Worm (Caenorhabditis elegans) whole organism, early embryonic: ENCODE data around the gene Y51H7C.8.

Experiments
- B0310.2 ChIP-seq: sonication (generic microtip); optimal IDR thresholded peaks from 2 replicates; lab custom pipeline; 2016; ENCODE audit warnings: mild to moderate bottlenecking, missing genetic modification characterization, missing compliant biosample characterization
- F13C5.2 ChIP-seq: sonication (generic microtip); optimal IDR thresholded peaks from 2 replicates; lab custom pipeline; 2017; ENCODE audit warnings: mild to moderate bottlenecking, missing genetic modification characterization, inconsistent platforms, missing compliant biosample characterization
- aly-1 ChIP-seq: sonication (generic microtip); optimal IDR thresholded peaks from 2 replicates; lab custom pipeline; 2016; ENCODE audit warnings: missing genetic modification characterization, missing compliant biosample characterization
- ama-1 ChIP-seq: fragments of 150-350 bp; optimal IDR thresholded peaks from 2 replicates; lab custom pipeline; 2014
- ceh-13 ChIP-seq: fragments of 200-800 bp; sonication (Bioruptor generic); optimal IDR thresholded peaks from 2 replicates; lab custom pipeline; 2018; ENCODE audit warnings: mild to moderate bottlenecking, missing genetic modification characterization, missing compliant biosample characterization
- ceh-36 ChIP-seq: sonication (generic microtip); optimal IDR thresholded peaks from 2 replicates; lab custom pipeline; 2016; ENCODE audit warnings: missing genetic modification characterization, inconsistent platforms, missing compliant biosample characterization
- ets-7 ChIP-seq: sonication (generic microtip); optimal IDR thresholded peaks from 2 replicates; lab custom pipeline; 2016; ENCODE audit warnings: missing genotype, missing genetic modification characterization, missing compliant biosample characterization
- flt-1 ChIP-seq: fragments of 200-800 bp; sonication (Bioruptor generic); IDR thresholded peaks from 2 replicates; pipeline ENCODE4 v1.3.6; 2022; ENCODE audit warnings: missing genetic modification characterization, missing compliant biosample characterization
- hmbx-1 ChIP-seq: sonication (generic microtip); optimal IDR thresholded peaks from 2 replicates; lab custom pipeline; 2016; ENCODE audit warnings: mild to moderate bottlenecking, missing genetic modification characterization, missing compliant biosample characterization
- hmg-4 ChIP-seq: fragments of 200-800 bp; sonication (Bioruptor generic); optimal IDR thresholded peaks from 2 replicates; lab custom pipeline; 2018; ENCODE audit warnings: mild to moderate bottlenecking, missing genetic modification characterization, missing compliant biosample characterization
- hnd-1 ChIP-seq: sonication (generic microtip); optimal IDR thresholded peaks from 2 replicates; lab custom pipeline; 2016; ENCODE audit warnings: missing genetic modification characterization, missing compliant biosample characterization
- pes-1 ChIP-seq: fragments of 200-800 bp; sonication (Bioruptor generic); IDR thresholded peaks from 2 replicates; pipeline ENCODE4 v1.3.6; 2022; ENCODE audit warnings: missing genetic modification reagents, missing genetic modification characterization, missing compliant biosample characterization
- scrt-1 ChIP-seq: fragments of 200-800 bp; sonication (Bioruptor generic); IDR thresholded peaks from 2 replicates; pipeline ENCODE4 v1.3.6; 2022; ENCODE audit warnings: missing genetic modification characterization, missing compliant biosample characterization
- sea-1 ChIP-seq: fragments of 200-800 bp; sonication (Bioruptor generic); conservative IDR thresholded peaks from 2 replicates; pipeline ENCODE4 v1.3.6; 2022; ENCODE audit warnings: missing genetic modification characterization, missing compliant biosample characterization
- tbx-11 ChIP-seq: fragments of 200-800 bp; sonication (Bioruptor generic); IDR thresholded peaks from 2 replicates; pipeline ENCODE4 v1.3.6; 2022; ENCODE audit warnings: missing genetic modification characterization, missing compliant biosample characterization
- tbx-37 ChIP-seq: fragments of 200-800 bp; sonication (Bioruptor generic); conservative IDR thresholded peaks from 2 replicates; pipeline ENCODE4 v1.3.6; 2022; ENCODE audit warnings: missing genetic modification reagents, missing genetic modification characterization, missing compliant biosample characterization
- tra-4 ChIP-seq: sonication (generic microtip); optimal IDR thresholded peaks from 2 replicates; lab custom pipeline; 2017; ENCODE audit warnings: missing genetic modification characterization, missing compliant biosample characterization

The Y51H7C.8 gene

DNA sequence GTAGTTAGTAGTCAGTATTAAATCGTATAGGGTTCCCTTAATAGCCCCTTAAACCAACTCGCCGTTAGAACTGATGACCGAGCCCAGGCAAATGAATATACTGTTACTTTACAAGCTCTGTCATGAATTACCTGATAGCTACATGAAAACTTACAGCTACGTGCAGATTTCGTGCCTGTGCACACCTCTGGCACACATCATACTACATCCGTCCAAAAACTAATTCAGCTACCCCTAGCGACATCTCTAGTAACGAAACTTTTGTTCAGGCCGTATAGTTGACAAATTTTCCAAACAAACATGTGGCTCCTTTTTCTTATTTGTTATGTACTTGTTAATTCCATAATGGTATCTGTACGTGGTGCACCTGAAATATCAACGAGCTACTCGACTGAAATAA is 1.5 kb upstream of the Y51H7C.8 start, which contains the start of gene F54D12.1:
Gene F54D12.1 (plus strand): TSS at position 301 of the 400 bp plus-strand sequence.
- TF ChIP-seq B0310.2 (tag; lab: Kevin White, UChicago), result no peak
- TF ChIP-seq ama-1 (lab: Kevin White, UChicago), result no peak
- TF ChIP-seq hmg-4 (GFP tag; lab: Kevin White, UChicago), result no peak
- TF ChIP-seq tra-4, result no peak
- no peak for TF ChIP-seq hnd-1
- TF ChIP-seq ceh-13 (GFP tag; lab: Kevin White, UChicago), result no peak
- TF ChIP-seq ceh-36 (tag; lab: Kevin White, UChicago), result no peak
- TF ChIP-seq scrt-1 (GFP tag; lab: Robert Waterston, UW), result no peak
- no peak for TF ChIP-seq tbx-37
- no peak for TF ChIP-seq tbx-11 (GFP tag; lab: Robert Waterston, UW)
- TF ChIP-seq flt-1, result no peak
- TF ChIP-seq aly-1 (tag; lab: Kevin White, UChicago), result no peak
- no peak for TF ChIP-seq F13C5.2 (tag; lab: Kevin White, UChicago)
- TF ChIP-seq hmbx-1 (tag; lab: Kevin White, UChicago), result no peak
- no peak for TF ChIP-seq ets-7 (tag; lab: Kevin White, UChicago)
- TF ChIP-seq sea-1 (GFP tag; lab: Robert Waterston, UW), result no peak
- no peak for TF ChIP-seq pes-1 (GFP tag; lab: Robert Waterston, UW)

DNA sequence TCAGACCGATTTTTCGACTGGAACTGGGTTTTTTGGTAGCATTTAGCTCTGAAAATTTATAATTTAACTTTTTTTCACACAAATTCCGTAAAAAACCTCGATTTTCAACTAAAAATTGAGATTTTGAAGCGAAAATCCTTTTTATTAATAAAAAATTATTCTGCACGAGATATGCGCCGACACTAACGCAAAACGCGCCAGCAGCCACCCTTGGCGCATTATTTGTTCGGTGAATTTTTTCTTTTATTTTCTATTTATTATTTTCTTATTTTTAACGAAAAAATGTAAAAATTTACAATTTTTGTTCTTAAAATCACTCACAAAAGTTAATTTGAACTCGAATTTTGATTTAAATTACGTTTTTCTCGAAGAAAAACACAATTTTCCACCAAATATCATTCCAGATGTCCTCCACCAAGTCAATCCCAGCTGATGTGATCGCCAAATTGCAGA is 619 bp downstream of the Y51H7C.8 start, which contains the start of gene Y51H7C.7:
Gene Y51H7C.7 (plus strand): TSS at position 403 of the 453 bp plus-strand sequence.
- TF ChIP-seq ama-1 (lab: Kevin White, UChicago) (no peak), scrt-1 (GFP tag; lab: Robert Waterston, UW) (no peak), B0310.2 (tag; lab: Kevin White, UChicago) (no peak), tra-4 (no peak), hmg-4 (GFP tag; lab: Kevin White, UChicago) (no peak), tbx-11 (GFP tag; lab: Robert Waterston, UW) (no peak), ets-7 (tag; lab: Kevin White, UChicago) (no peak), F13C5.2 (tag; lab: Kevin White, UChicago) (no peak)

DNA sequence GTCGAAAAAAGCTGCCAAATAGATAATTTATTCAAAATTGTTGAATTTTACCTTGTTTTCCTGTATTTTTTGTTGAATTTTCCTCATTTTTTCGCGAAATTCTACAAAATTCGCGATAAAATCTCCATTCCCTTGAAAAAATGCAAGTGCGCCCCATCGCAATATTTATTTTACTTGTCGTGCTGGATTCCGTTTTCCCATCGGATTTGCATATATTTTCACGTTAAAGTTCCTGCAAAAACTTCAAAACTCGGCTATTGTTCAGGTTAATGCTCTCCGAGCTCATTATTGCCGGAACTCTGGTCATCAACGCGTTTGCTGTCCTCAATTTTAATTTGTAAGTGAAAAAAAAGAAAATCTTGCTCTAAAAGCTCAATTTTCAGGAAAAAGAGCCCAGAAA is 1.5 kb downstream of the Y51H7C.8 start, which contains the start of the genes Y51H7C.41 and cogc-4:
Gene Y51H7C.41 (plus strand): TSS at position 266 of the 400 bp plus-strand sequence.
Gene cogc-4 (plus strand): TSS at position 386 of the 400 bp plus-strand sequence.
- TF ChIP-seq ceh-36 (tag; lab: Kevin White, UChicago) (no peak), tra-4 (no peak), flt-1 (no peak), aly-1 (tag; lab: Kevin White, UChicago) (no peak), hnd-1 (no peak), hmg-4 (GFP tag; lab: Kevin White, UChicago) (no peak), ceh-13 (GFP tag; lab: Kevin White, UChicago) (no peak), B0310.2 (tag; lab: Kevin White, UChicago) (no peak), pes-1 (GFP tag; lab: Robert Waterston, UW) (no peak), tbx-37 (no peak), ama-1 (lab: Kevin White, UChicago) (no peak), scrt-1 (GFP tag; lab: Robert Waterston, UW) (no peak), ets-7 (tag; lab: Kevin White, UChicago) (no peak), tbx-11 (GFP tag; lab: Robert Waterston, UW) (no peak), hmbx-1 (tag; lab: Kevin White, UChicago) (no peak), F13C5.2 (tag; lab: Kevin White, UChicago) (no peak), sea-1 (GFP tag; lab: Robert Waterston, UW) (no peak)

DNA sequence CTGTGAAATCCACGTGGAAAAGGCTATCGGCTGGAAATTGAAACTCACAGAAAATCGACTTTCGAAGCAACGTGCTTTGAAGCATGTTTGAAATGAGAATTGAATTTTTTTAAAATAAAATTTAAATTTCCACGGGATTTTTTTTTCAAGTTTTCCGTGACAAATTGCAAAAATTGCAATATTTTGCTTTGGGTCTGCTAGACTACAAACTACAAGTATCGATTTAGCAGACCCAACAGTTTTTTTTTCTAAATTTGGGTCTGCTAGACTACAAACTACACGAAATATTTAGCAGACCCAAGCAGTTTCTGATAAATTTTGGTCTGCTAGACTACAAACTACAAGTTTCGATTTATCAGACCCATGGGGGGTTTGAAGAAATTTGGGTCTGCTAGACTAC is 9.8 kb downstream of the Y51H7C.8 start, which contains the start of gene Y51H7C.9:
Gene Y51H7C.9 (minus strand): TSS at position 101 of the 400 bp plus-strand sequence.
- TF ChIP-seq ets-7 (tag; lab: Kevin White, UChicago) (no peak), ama-1 (lab: Kevin White, UChicago) (no peak), aly-1 (tag; lab: Kevin White, UChicago) (no peak), hnd-1 (no peak), hmbx-1 (tag; lab: Kevin White, UChicago) (no peak), hmg-4 (GFP tag; lab: Kevin White, UChicago) (no peak), sea-1 (GFP tag; lab: Robert Waterston, UW) (no peak), tra-4 (no peak)

DNA sequence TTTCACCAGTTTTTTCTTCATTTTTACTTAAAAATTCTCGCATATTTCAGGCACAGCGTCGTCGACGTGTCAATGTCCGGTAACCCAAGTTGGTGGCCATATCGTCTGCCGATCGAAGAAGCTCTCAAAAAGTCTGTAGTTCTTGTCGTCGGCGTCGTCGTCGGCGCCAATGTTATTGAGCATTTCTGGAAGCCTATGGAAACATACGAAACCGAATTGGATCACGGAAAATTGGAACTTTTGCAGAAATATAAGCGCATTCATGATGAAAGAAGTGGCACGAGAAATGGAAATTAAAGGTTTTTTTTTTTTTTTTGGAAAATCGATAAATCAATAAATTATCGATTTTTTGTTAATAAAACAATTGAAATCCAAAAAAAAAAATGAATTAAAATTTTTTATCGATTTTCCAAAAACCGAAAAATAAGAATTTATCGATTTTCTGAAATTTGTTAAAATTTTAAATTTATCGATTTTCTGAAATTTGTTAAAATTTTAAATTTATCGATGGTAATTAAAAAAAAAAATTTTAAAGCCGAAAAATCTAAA is 10.9 kb downstream of the Y51H7C.8 start, which contains the start of gene alkb-1:
Gene alkb-1 (plus strand): TSS at position 51 of the 549 bp plus-strand sequence.
- TF ChIP-seq hnd-1, result no peak
- no peak for TF ChIP-seq scrt-1 (GFP tag; lab: Robert Waterston, UW)
- TF ChIP-seq ceh-36 (tag; lab: Kevin White, UChicago), result no peak
- no peak for TF ChIP-seq F13C5.2 (tag; lab: Kevin White, UChicago)
- no peak for TF ChIP-seq tra-4
- TF ChIP-seq aly-1 (tag; lab: Kevin White, UChicago), result no peak
- TF ChIP-seq B0310.2 (tag; lab: Kevin White, UChicago), result no peak
- TF ChIP-seq pes-1 (GFP tag; lab: Robert Waterston, UW), result no peak
- TF ChIP-seq ceh-13 (GFP tag; lab: Kevin White, UChicago), result no peak
- no peak for TF ChIP-seq sea-1 (GFP tag; lab: Robert Waterston, UW)
- no peak for TF ChIP-seq hmbx-1 (tag; lab: Kevin White, UChicago)
- no peak for TF ChIP-seq tbx-11 (GFP tag; lab: Robert Waterston, UW)
- TF ChIP-seq tbx-37, result no peak
- TF ChIP-seq flt-1, result no peak
- no peak for TF ChIP-seq hmg-4 (GFP tag; lab: Kevin White, UChicago)

DNA sequence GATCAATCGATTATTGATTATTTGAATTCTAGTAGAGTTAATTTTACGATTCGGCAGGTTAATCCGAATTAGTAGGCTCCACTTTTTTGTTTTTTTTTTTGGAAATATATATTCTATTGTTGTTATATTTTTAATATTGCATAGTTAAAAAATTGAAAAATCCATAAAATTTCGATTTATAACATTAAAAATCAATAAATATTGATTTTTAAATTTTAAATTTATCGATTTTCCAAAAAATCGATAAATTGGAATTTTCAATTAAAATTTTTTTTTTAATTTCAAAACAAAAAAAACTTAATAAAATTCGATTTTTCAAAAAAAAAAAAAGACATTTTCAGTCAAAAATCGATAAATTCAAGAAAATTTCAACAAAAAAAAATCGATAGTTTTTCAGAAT is 18.4 kb downstream of the Y51H7C.8 start:
- TF ChIP-seq ama-1 (lab: Kevin White, UChicago) (no peak), ceh-13 (GFP tag; lab: Kevin White, UChicago) (no peak), ets-7 (tag; lab: Kevin White, UChicago) (no peak), sea-1 (GFP tag; lab: Robert Waterston, UW) (no peak), tbx-11 (GFP tag; lab: Robert Waterston, UW) (no peak), pes-1 (GFP tag; lab: Robert Waterston, UW) (no peak)
